Worm (Caenorhabditis elegans) whole organism, L2 larva: ENCODE results near the gene trm-1.

ENCODE experiments used
- ZK546.5 ChIP-seq: sonication (generic microtip); optimal IDR thresholded peaks from 2 replicates; lab custom pipeline; 2017; ENCODE audit warnings: missing biosample characterization, missing genetic modification characterization
- lin-11 ChIP-seq: fragments of 150-350 bp; sonication (generic microtip); optimal IDR thresholded peaks from 2 replicates; lab custom pipeline; 2014; ENCODE audit warnings: missing biosample characterization, missing genetic modification characterization, inconsistent platforms, mixed read lengths
- lin-39 ChIP-seq: fragments of 150-350 bp; optimal IDR thresholded peaks from 2 replicates; lab custom pipeline; 2014; ENCODE audit warnings: missing biosample characterization, missing genetic modification reagents, missing genetic modification characterization
- nhr-11 ChIP-seq: fragments of 150-350 bp; optimal IDR thresholded peaks from 2 replicates; lab custom pipeline; 2014; ENCODE audit warnings: missing biosample characterization, missing genetic modification characterization
- zag-1 ChIP-seq: fragments of 150-350 bp; optimal IDR thresholded peaks from 2 replicates; lab custom pipeline; 2014; ENCODE audit warnings: missing biosample characterization, missing genetic modification characterization
- ztf-11 ChIP-seq: sonication (generic microtip); optimal IDR thresholded peaks from 2 replicates; lab custom pipeline; 2017; ENCODE audit warnings: missing biosample characterization, missing genetic modification characterization

ce11 chrV:14140733-14141132 is 44.7 kb downstream of the trm-1 start:
- TF ChIP-seq nhr-11 (tag; lab: Kevin White, UChicago) = no peak
- no peak for TF ChIP-seq lin-11 (tag; lab: Kevin White, UChicago)
- TF ChIP-seq ZK546.5 (tag; lab: Kevin White, UChicago) = no peak
- TF ChIP-seq lin-39 (tag; lab: Kevin White, UChicago) = no peak
- no peak for TF ChIP-seq ztf-11 (tag; lab: Kevin White, UChicago)
- no peak for TF ChIP-seq zag-1 (tag; lab: Kevin White, UChicago)
